Fruit fly (Drosophila melanogaster) whole organism, embryonic: Measurements from ENCODE around the gene Syt4.

Experiments used
- ATbp ChIP-seq: fragments of 200-800 bp; sonication (Bioruptor generic); optimal IDR thresholded peaks from 2 replicates; lab custom pipeline; 2017; ENCODE audit warnings: missing biosample characterization, mild to moderate bottlenecking, missing genetic modification characterization, missing genetic modification reagents
- CG10543 ChIP-seq: fragments of 200-800 bp; sonication (Bioruptor generic); optimal IDR thresholded peaks from 3 replicates; lab custom pipeline; 2017; ENCODE audit warnings: missing biosample characterization, mild to moderate bottlenecking, missing genetic modification characterization, moderate library complexity
- CG12769 ChIP-seq: fragments of 200-800 bp; sonication (Bioruptor generic); optimal IDR thresholded peaks from 2 replicates; lab custom pipeline; 2019; ENCODE audit warnings: missing biosample characterization, mild to moderate bottlenecking, missing genetic modification characterization, moderate library complexity
- CG13894 ChIP-seq: fragments of 200-800 bp; sonication (Bioruptor generic); optimal IDR thresholded peaks from 3 replicates; lab custom pipeline; 2018; ENCODE audit warnings: missing biosample characterization, mild to moderate bottlenecking, missing genetic modification characterization, moderate library complexity
- CG14014 ChIP-seq: fragments of 200-800 bp; sonication (Bioruptor generic); IDR thresholded peaks from 2 replicates; pipeline ENCODE4 v1.3.6; 2022; ENCODE audit warnings: missing biosample characterization, missing genetic modification characterization
- CG14860 ChIP-seq: fragments of 200-800 bp; sonication (Bioruptor generic); IDR thresholded peaks from 3 replicates; pipeline ENCODE4 v1.3.6; 2022; ENCODE audit warnings: missing biosample characterization, missing genetic modification characterization; ENCODE audit not compliant: partially characterized antibody
- CG15073 ChIP-seq: fragments of 200-800 bp; sonication (Bioruptor generic); optimal IDR thresholded peaks from 2 replicates; lab custom pipeline; 2016; ENCODE audit warnings: missing biosample characterization, missing genetic modification characterization
- CG18011 ChIP-seq: fragments of 200-800 bp; sonication (Bioruptor generic); optimal IDR thresholded peaks from 2 replicates; lab custom pipeline; 2017; ENCODE audit warnings: missing biosample characterization, missing genetic modification characterization, mild to moderate bottlenecking, moderate library complexity, missing genotype
- CG18764 ChIP-seq: fragments of 200-800 bp; sonication (Bioruptor generic); optimal IDR thresholded peaks from 3 replicates; lab custom pipeline; 2016; ENCODE audit warnings: missing biosample characterization, missing genetic modification characterization
- CG2712 ChIP-seq: fragments of 200-800 bp; optimal IDR thresholded peaks from 3 replicates; lab custom pipeline; 2019; ENCODE audit warnings: missing biosample characterization, mild to moderate bottlenecking, missing genetic modification characterization, moderate library complexity
- CG31441 ChIP-seq: fragments of 200-800 bp; sonication (Bioruptor generic); IDR thresholded peaks from 2 replicates; pipeline ENCODE4 v1.3.6; 2022; ENCODE audit warnings: missing biosample characterization, missing genetic modification characterization
- CG34376 ChIP-seq: fragments of 200-800 bp; sonication (Bioruptor generic); optimal IDR thresholded peaks from 2 replicates; lab custom pipeline; 2018; ENCODE audit warnings: missing biosample characterization, mild to moderate bottlenecking, missing genetic modification characterization
- CG3847 ChIP-seq: fragments of 200-800 bp; sonication (Bioruptor generic); IDR thresholded peaks from 2 replicates; pipeline ENCODE4 v1.3.6; 2022; ENCODE audit warnings: missing biosample characterization, missing genetic modification characterization
- CG3995 ChIP-seq: fragments of 200-800 bp; sonication (Bioruptor generic); optimal IDR thresholded peaks from 3 replicates; lab custom pipeline; 2016; ENCODE audit warnings: missing biosample characterization, missing genetic modification characterization
- CG4282 ChIP-seq: fragments of 200-800 bp; sonication (Bioruptor generic); optimal IDR thresholded peaks from 2 replicates; lab custom pipeline; 2016; ENCODE audit warnings: missing biosample characterization, missing genetic modification characterization
- CG4328 ChIP-seq: fragments of 200-800 bp; sonication (Bioruptor generic); optimal IDR thresholded peaks from 3 replicates; lab custom pipeline; 2017; ENCODE audit warnings: missing biosample characterization, missing genetic modification reagents, missing genetic modification characterization
- CG4854 ChIP-seq: fragments of 200-800 bp; sonication (Bioruptor generic); optimal IDR thresholded peaks from 2 replicates; lab custom pipeline; 2016; ENCODE audit warnings: missing biosample characterization, missing genetic modification characterization, inconsistent platforms
- CG6791 ChIP-seq: fragments of 200-800 bp; sonication (Bioruptor generic); IDR thresholded peaks from 3 replicates; pipeline ENCODE4 v1.3.6; 2022; ENCODE audit warnings: missing biosample characterization, missing genetic modification characterization; ENCODE audit not compliant: partially characterized antibody
- Deaf1 ChIP-seq: fragments of 200-800 bp; optimal IDR thresholded peaks from 3 replicates; lab custom pipeline; 2019; ENCODE audit warnings: missing biosample characterization, mild to moderate bottlenecking, missing genetic modification characterization, moderate library complexity
- Dref ChIP-seq: fragments of 200-800 bp; sonication (Bioruptor generic); IDR thresholded peaks from 2 replicates; pipeline ENCODE4 v1.3.6; 2022; ENCODE audit warnings: missing biosample characterization, missing genetic modification characterization
- Fer1 ChIP-seq: fragments of 200-800 bp; sonication (Bioruptor generic); optimal IDR thresholded peaks from 2 replicates; lab custom pipeline; 2017; ENCODE audit warnings: missing biosample characterization, mild to moderate bottlenecking, missing genetic modification characterization
- H15 ChIP-seq: fragments of 200-800 bp; sonication (Bioruptor generic); IDR thresholded peaks from 3 replicates; pipeline ENCODE4 v1.3.6; 2022; ENCODE audit warnings: missing biosample characterization, missing genetic modification characterization
- Hr3 ChIP-seq: fragments of 200-800 bp; sonication (Bioruptor generic); optimal IDR thresholded peaks from 3 replicates; lab custom pipeline; 2016; ENCODE audit warnings: missing biosample characterization, missing genetic modification characterization
- NfI ChIP-seq: fragments of 200-800 bp; sonication (Bioruptor generic); optimal IDR thresholded peaks from 3 replicates; lab custom pipeline; 2018; ENCODE audit warnings: missing biosample characterization, mild to moderate bottlenecking, missing genetic modification characterization, moderate library complexity
- Optix ChIP-seq: fragments of 200-800 bp; sonication (Bioruptor generic); IDR thresholded peaks from 3 replicates; pipeline ENCODE4 v1.3.6; 2022; ENCODE audit warnings: missing biosample characterization, missing genetic modification characterization
- PHDP ChIP-seq: fragments of 200-800 bp; sonication (Bioruptor generic); optimal IDR thresholded peaks from 3 replicates; lab custom pipeline; 2018; ENCODE audit warnings: missing biosample characterization, mild to moderate bottlenecking, missing genetic modification characterization, moderate library complexity
- Pdp1 ChIP-seq, 2 experiments: fragments of 200-800 bp; sonication (Bioruptor generic); optimal IDR thresholded peaks; 3 replicates each; lab custom pipeline; 2016; ENCODE audit warnings: missing biosample characterization in 2 of 2, missing genetic modification characterization in 2 of 2, mild to moderate bottlenecking in 1 of 2, moderate library complexity in 1 of 2
- Ravus ChIP-seq: fragments of 200-800 bp; sonication (Bioruptor generic); IDR thresholded peaks from 2 replicates; pipeline ENCODE4 v1.3.6; 2022; ENCODE audit warnings: missing biosample characterization, missing genetic modification characterization
- Side ChIP-seq: fragments of 200-800 bp; sonication (Bioruptor generic); optimal IDR thresholded peaks from 2 replicates; lab custom pipeline; 2016; ENCODE audit warnings: missing biosample characterization, missing genetic modification characterization
- Trl ChIP-seq, 3 experiments: fragments of >200 bp in 2 of 3; fragments of 200-800 bp in 1 of 3; sonication (Bioruptor generic) in 1 of 3; optimal IDR thresholded peaks; 2 replicates in 1 of 3; 3 replicates in 2 of 3; lab custom pipeline; 2016 to 2017; ENCODE audit warnings: missing biosample characterization in 1 of 3, missing genetic modification characterization in 1 of 3
- cg ChIP-seq: fragments of 200-800 bp; sonication (Bioruptor generic); optimal IDR thresholded peaks from 3 replicates; lab custom pipeline; 2019; ENCODE audit warnings: missing biosample characterization, mild to moderate bottlenecking, missing genetic modification characterization, moderate library complexity
- chif ChIP-seq, 2 experiments: fragments of 200-800 bp; sonication (Bioruptor generic); optimal IDR thresholded peaks; 3 replicates each; lab custom pipeline; 2016; ENCODE audit warnings: missing biosample characterization in 2 of 2, missing genetic modification characterization in 2 of 2
- chn ChIP-seq: fragments of 200-800 bp; sonication (Bioruptor generic); optimal IDR thresholded peaks from 2 replicates; lab custom pipeline; 2016; ENCODE audit warnings: missing biosample characterization, missing genetic modification characterization
- disco-r ChIP-seq: fragments of 200-800 bp; sonication (Bioruptor generic); optimal IDR thresholded peaks from 2 replicates; lab custom pipeline; 2016; ENCODE audit warnings: missing biosample characterization, missing genetic modification characterization
- ems ChIP-seq: fragments of 200-800 bp; sonication (Bioruptor generic); optimal IDR thresholded peaks from 3 replicates; lab custom pipeline; 2016; ENCODE audit warnings: missing biosample characterization, missing genetic modification characterization
- ewg ChIP-seq: fragments of 200-800 bp; sonication (Bioruptor generic); optimal IDR thresholded peaks from 3 replicates; lab custom pipeline; 2017; ENCODE audit warnings: mild to moderate bottlenecking, missing biosample characterization, missing genetic modification reagents, missing genetic modification characterization
- fd96Cb ChIP-seq: fragments of 200-800 bp; sonication (Bioruptor generic); optimal IDR thresholded peaks from 2 replicates; lab custom pipeline; 2018; ENCODE audit warnings: missing biosample characterization, mild to moderate bottlenecking, missing genetic modification characterization, moderate library complexity
- grn ChIP-seq: fragments of 200-800 bp; sonication (Bioruptor generic); optimal IDR thresholded peaks from 3 replicates; lab custom pipeline; 2017; ENCODE audit warnings: missing biosample characterization, missing genetic modification characterization
- lbe ChIP-seq: fragments of 200-800 bp; sonication (Bioruptor generic); optimal IDR thresholded peaks from 2 replicates; lab custom pipeline; 2016; ENCODE audit warnings: missing biosample characterization, mild to moderate bottlenecking, missing genetic modification characterization
- lola ChIP-seq, 3 experiments: fragments of >200 bp in 2 of 3; fragments of 200-800 bp in 1 of 3; sonication (Bioruptor generic) in 1 of 3; optimal IDR thresholded peaks; 2 replicates each; lab custom pipeline; 2017 to 2019; ENCODE audit warnings: missing biosample characterization in 3 of 3, missing genetic modification characterization in 3 of 3, mild to moderate bottlenecking in 1 of 3, moderate library complexity in 1 of 3
- mld ChIP-seq: fragments of 200-800 bp; sonication (Bioruptor generic); IDR thresholded peaks from 3 replicates; pipeline ENCODE4 v1.3.6; 2022; ENCODE audit warnings: missing biosample characterization, missing genetic modification characterization; ENCODE audit not compliant: partially characterized antibody
- oc ChIP-seq: fragments of 200-800 bp; sonication (Bioruptor generic); optimal IDR thresholded peaks from 2 replicates; lab custom pipeline; 2018; ENCODE audit warnings: missing biosample characterization, mild to moderate bottlenecking, missing genetic modification characterization, moderate library complexity
- pzg ChIP-seq: fragments of 200-800 bp; sonication (Bioruptor generic); optimal IDR thresholded peaks from 3 replicates; lab custom pipeline; 2018; ENCODE audit warnings: missing biosample characterization, mild to moderate bottlenecking, missing genetic modification characterization, moderate library complexity
- row ChIP-seq: fragments of 200-800 bp; sonication (Bioruptor generic); IDR thresholded peaks from 3 replicates; pipeline ENCODE4 v1.3.6; 2022; ENCODE audit warnings: missing biosample characterization, missing genetic modification characterization
- schlank ChIP-seq: fragments of 200-800 bp; sonication (Bioruptor generic); optimal IDR thresholded peaks from 2 replicates; lab custom pipeline; 2018; ENCODE audit warnings: missing biosample characterization, mild to moderate bottlenecking, missing genetic modification characterization
- sima ChIP-seq: fragments of 200-800 bp; sonication (Bioruptor generic); optimal IDR thresholded peaks from 2 replicates; lab custom pipeline; 2016; ENCODE audit warnings: missing biosample characterization, missing genetic modification characterization
- tin ChIP-seq: fragments of 200-800 bp; sonication (Bioruptor generic); optimal IDR thresholded peaks from 3 replicates; lab custom pipeline; 2016; ENCODE audit warnings: missing biosample characterization, missing genetic modification characterization
- yki ChIP-seq: fragments of >200 bp; optimal IDR thresholded peaks from 3 replicates; lab custom pipeline; 2018
- z ChIP-seq: fragments of 200-800 bp; sonication (Bioruptor generic); IDR thresholded peaks from 3 replicates; pipeline ENCODE4 v1.3.6; 2022; ENCODE audit warnings: missing biosample characterization, missing genetic modification characterization

Gene Syt4

DNA sequence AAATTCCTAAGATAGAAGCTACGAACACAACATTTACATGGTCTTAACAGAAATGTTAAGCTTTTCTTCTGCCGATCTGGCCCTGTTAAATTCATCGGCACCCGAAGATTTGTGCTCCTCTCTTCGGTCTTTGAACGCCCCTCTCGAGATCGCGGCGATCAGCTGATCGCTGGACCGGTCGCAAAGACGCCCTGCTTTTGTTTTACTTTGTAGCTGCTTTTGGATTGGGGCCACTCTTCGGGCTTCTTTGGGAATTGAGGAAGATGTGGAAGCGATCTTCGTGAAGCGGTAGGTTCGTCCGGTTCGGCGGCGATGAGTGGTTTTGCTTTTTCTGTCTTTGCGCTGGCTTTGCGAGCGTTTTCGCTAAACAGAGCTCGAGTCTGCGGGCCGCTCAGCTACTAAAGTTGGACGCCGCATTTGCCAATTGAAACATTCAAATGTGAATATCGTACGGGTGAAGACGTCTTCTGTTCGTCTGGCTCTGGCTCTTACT is 41.8 kb upstream of the Syt4 start, which contains the start of gene thw (continued):
- no peak for TF ChIP-seq CG3847 (GFP tag; lab: Robert Waterston, UW)
- TF ChIP-seq CG3995 = no peak
- TF ChIP-seq CG4282 (GFP tag; lab: Kevin White, UChicago) = no peak
- TF ChIP-seq yki (lab: Kevin White, UChicago) = no peak
- no peak for TF ChIP-seq chn (GFP tag; lab: Kevin White, UChicago)
- TF ChIP-seq PHDP = no peak
- TF ChIP-seq Dref (GFP tag; lab: Robert Waterston, UW) = no peak
- no peak for TF ChIP-seq sima (GFP tag; lab: Kevin White, UChicago)
- no peak for TF ChIP-seq pzg (GFP tag; lab: Kevin White, UChicago)
- TF ChIP-seq cg (GFP tag; lab: Kevin White, UChicago) = no peak
- peak; percentile 11 to 13 for TF ChIP-seq Trl (optimal IDR thresholded peaks at IDR 0.05; lab: Kevin White, UChicago)
- no peak for TF ChIP-seq Trl (GFP tag; optimal IDR thresholded peaks at IDR 0.05; lab: Kevin White, UChicago)
- no peak for TF ChIP-seq disco-r
- no peak for TF ChIP-seq fd96Cb (tag; lab: Kevin White, UChicago)
- no peak for TF ChIP-seq CG15073 (GFP tag; lab: Kevin White, UChicago)
- 0 out of 3 replicates have a peak, but pooled peaks have one; percentile 15 for TF ChIP-seq mld
- TF ChIP-seq ATbp (GFP tag; lab: Kevin White, UChicago) = peak; percentile 38
- TF ChIP-seq schlank (tag; lab: Kevin White, UChicago) = no peak
- TF ChIP-seq row (GFP tag; lab: Robert Waterston, UW) = no peak
- TF ChIP-seq Pdp1 (GFP tag; optimal IDR thresholded peaks at IDR 0.05; lab: Kevin White, UChicago) = no peak
- TF ChIP-seq ems = no peak
- TF ChIP-seq CG18764 (GFP tag; lab: Kevin White, UChicago) = no peak
- TF ChIP-seq CG34376 (GFP tag; lab: Kevin White, UChicago) = no peak
- TF ChIP-seq Side (GFP tag; lab: Kevin White, UChicago) = no peak
- TF ChIP-seq CG31441 = no peak
- TF ChIP-seq z (GFP tag; lab: Robert Waterston, UW) = no peak
- TF ChIP-seq Deaf1 = peak; percentile 94
- no peak for TF ChIP-seq CG18011 (GFP tag; lab: Kevin White, UChicago)
- TF ChIP-seq Optix = no peak
- TF ChIP-seq ewg (GFP tag; lab: Kevin White, UChicago) = no peak
- TF ChIP-seq Hr3 (GFP tag; lab: Kevin White, UChicago) = no peak
- no peak for TF ChIP-seq CG2712
- no peak for TF ChIP-seq lola (GFP tag; optimal IDR thresholded peaks at IDR 0.05; lab: Kevin White, UChicago)
- TF ChIP-seq H15 (GFP tag; lab: Robert Waterston, UW) = no peak
- no peak for TF ChIP-seq oc (tag; lab: Kevin White, UChicago)
- TF ChIP-seq CG14860 (GFP tag; lab: Robert Waterston, UW) = no peak
- TF ChIP-seq lbe (GFP tag; lab: Kevin White, UChicago) = no peak
- TF ChIP-seq CG12769 (tag; lab: Kevin White, UChicago) = peak; percentile 73
- no peak for TF ChIP-seq CG4328 (GFP tag; lab: Kevin White, UChicago)
- TF ChIP-seq tin (GFP tag; lab: Kevin White, UChicago) = no peak
- TF ChIP-seq chif (GFP tag; optimal IDR thresholded peaks at IDR 0.05; lab: Kevin White, UChicago) = no peak
- TF ChIP-seq NfI (GFP tag; lab: Kevin White, UChicago) = no peak
- TF ChIP-seq CG6791 (GFP tag; lab: Robert Waterston, UW) = no peak
- peak; percentile 5 for TF ChIP-seq CG10543
- no peak for TF ChIP-seq CG4854
- no peak for TF ChIP-seq CG14014
- TF ChIP-seq Fer1 (GFP tag; lab: Kevin White, UChicago) = no peak
- no peak for TF ChIP-seq CG13894 (tag; lab: Kevin White, UChicago)
- no peak for TF ChIP-seq Ravus
- TF ChIP-seq grn (GFP tag; lab: Kevin White, UChicago) = no peak
